Worm (Caenorhabditis elegans) whole organism, L4 larva: ENCODE measurements around the gene T28B11.1.

Experiments
- Y105C5A.15 ChIP-seq: fragments of 200-800 bp; sonication (Bioruptor generic); IDR thresholded peaks from 2 replicates; pipeline ENCODE4 v1.3.6; 2022; ENCODE audit warnings: missing genetic modification characterization, missing compliant biosample characterization
- Y48G9A.11 ChIP-seq: fragments of 200-800 bp; sonication (Bioruptor generic); IDR thresholded peaks from 2 replicates; pipeline ENCODE4 v1.3.6; 2022; ENCODE audit warnings: missing genetic modification reagents, missing genetic modification characterization, missing compliant biosample characterization
- Y5F2A.4 ChIP-seq: fragments of 200-800 bp; sonication (Bioruptor generic); optimal IDR thresholded peaks from 2 replicates; lab custom pipeline; 2018; ENCODE audit warnings: mild to moderate bottlenecking, missing genetic modification characterization, missing compliant biosample characterization
- ZK337.2 ChIP-seq: fragments of 200-800 bp; sonication (Bioruptor generic); IDR thresholded peaks from 2 replicates; pipeline ENCODE4 v1.3.6; 2022; ENCODE audit warnings: missing genetic modification reagents, missing genetic modification characterization, missing compliant biosample characterization
- ZK546.5 ChIP-seq, 2 experiments: sonication (generic microtip); optimal IDR thresholded peaks; 2 replicates each; lab custom pipeline; 2017; ENCODE audit warnings: missing biosample characterization in 2 of 2, missing genetic modification characterization in 2 of 2
- aly-2 ChIP-seq: sonication (generic microtip); optimal IDR thresholded peaks from 2 replicates; lab custom pipeline; 2018; ENCODE audit warnings: missing biosample characterization, missing genetic modification characterization
- attf-4 ChIP-seq: sonication (generic microtip); optimal IDR thresholded peaks from 3 replicates; lab custom pipeline; 2017; ENCODE audit warnings: missing biosample characterization, missing genetic modification characterization
- ceh-28 ChIP-seq: fragments of 150-350 bp; optimal IDR thresholded peaks from 2 replicates; lab custom pipeline; 2014; ENCODE audit warnings: missing biosample characterization, missing genetic modification reagents, missing genetic modification characterization
- ceh-32 ChIP-seq: sonication (generic microtip); optimal IDR thresholded peaks from 2 replicates; lab custom pipeline; 2016; ENCODE audit warnings: mild to moderate bottlenecking, missing genetic modification characterization, missing compliant biosample characterization; ENCODE audit not compliant: poor library complexity
- ceh-62 ChIP-seq: sonication (generic microtip); optimal IDR thresholded peaks from 2 replicates; lab custom pipeline; 2017; ENCODE audit warnings: missing biosample characterization, missing genetic modification characterization
- daf-12 ChIP-seq: fragments of 150-350 bp; optimal IDR thresholded peaks from 2 replicates; lab custom pipeline; 2014; ENCODE audit warnings: missing biosample characterization, missing genetic modification reagents, missing genetic modification characterization
- dmd-6 ChIP-seq: fragments of 200-800 bp; sonication (Bioruptor generic); IDR thresholded peaks from 2 replicates; pipeline ENCODE4 v1.3.6; 2022; ENCODE audit warnings: missing genetic modification reagents, missing genetic modification characterization, missing compliant biosample characterization
- dmd-8 ChIP-seq: fragments of 200-800 bp; sonication (Bioruptor generic); IDR thresholded peaks from 2 replicates; pipeline ENCODE4 v1.3.6; 2022; ENCODE audit warnings: missing genetic modification characterization, missing compliant biosample characterization
- dmd-9 ChIP-seq: fragments of 200-800 bp; sonication (Bioruptor generic); IDR thresholded peaks from 2 replicates; pipeline ENCODE4 v1.3.6; 2022; ENCODE audit warnings: missing genetic modification reagents, missing genetic modification characterization, missing compliant biosample characterization
- dve-1 ChIP-seq: sonication (generic microtip); optimal IDR thresholded peaks from 2 replicates; lab custom pipeline; 2017; ENCODE audit warnings: antibody characterized with exemption, mild to moderate bottlenecking, missing genetic modification characterization, missing compliant biosample characterization; ENCODE audit not compliant: insufficient read depth
- egl-43 ChIP-seq: fragments of 200-800 bp; sonication (Bioruptor generic); IDR thresholded peaks from 2 replicates; pipeline ENCODE4 v1.3.6; 2022; ENCODE audit warnings: missing genetic modification reagents, missing genetic modification characterization, missing compliant biosample characterization
- hif-1 ChIP-seq, 2 experiments: sonication (generic microtip); optimal IDR thresholded peaks; 2 replicates each; lab custom pipeline; 2016 to 2017; ENCODE audit warnings: missing compliant biosample characterization in 2 of 2, missing genetic modification characterization in 2 of 2, missing genetic modification reagents in 2 of 2, missing genotype in 2 of 2, mild to moderate bottlenecking in 1 of 2
- hlh-11 ChIP-seq: fragments of 200-800 bp; sonication (Bioruptor generic); optimal IDR thresholded peaks from 2 replicates; lab custom pipeline; 2018; ENCODE audit warnings: mild to moderate bottlenecking, missing genetic modification characterization, missing compliant biosample characterization
- hmg-1.1 ChIP-seq: fragments of 200-800 bp; sonication (Bioruptor generic); IDR thresholded peaks from 2 replicates; pipeline ENCODE4 v1.3.6; 2022; ENCODE audit warnings: missing genetic modification reagents, missing genetic modification characterization, missing compliant biosample characterization
- jun-1 ChIP-seq: fragments of 150-350 bp; optimal IDR thresholded peaks from 2 replicates; lab custom pipeline; 2014; ENCODE audit warnings: missing biosample characterization, missing genetic modification reagents, missing genetic modification characterization
- lim-7 ChIP-seq: fragments of 200-800 bp; sonication (Bioruptor generic); IDR thresholded peaks from 2 replicates; pipeline ENCODE4 v1.3.6; 2022; ENCODE audit warnings: missing genetic modification characterization, missing compliant biosample characterization
- lin-1 ChIP-seq: fragments of 200-800 bp; sonication (Bioruptor generic); IDR thresholded peaks from 2 replicates; pipeline ENCODE4 v1.3.6; 2022; ENCODE audit warnings: missing genetic modification reagents, missing genetic modification characterization, missing compliant biosample characterization
- lin-13 ChIP-seq: fragments of 150-350 bp; optimal IDR thresholded peaks from 2 replicates; lab custom pipeline; 2014; ENCODE audit warnings: missing biosample characterization, missing genetic modification reagents, missing genetic modification characterization
- lin-39 ChIP-seq: fragments of 150-350 bp; optimal IDR thresholded peaks from 2 replicates; lab custom pipeline; 2014; ENCODE audit warnings: missing biosample characterization, missing genetic modification reagents, missing genetic modification characterization
- lsy-2 ChIP-seq, 2 experiments: fragments of 150-350 bp in 1 of 2; sonication (generic microtip) in 1 of 2; optimal IDR thresholded peaks; 2 replicates each; lab custom pipeline; 2014 to 2017; ENCODE audit warnings: missing biosample characterization in 2 of 2, missing genetic modification characterization in 2 of 2
- madf-5 ChIP-seq, 2 experiments: fragments of 200-800 bp; sonication (Bioruptor generic); IDR thresholded peaks; 2 replicates each; pipeline ENCODE4 v1.3.6; 2022; ENCODE audit warnings: missing compliant biosample characterization in 2 of 2, missing genetic modification characterization in 2 of 2
- madf-9 ChIP-seq: fragments of 200-800 bp; sonication (Bioruptor generic); conservative IDR thresholded peaks from 2 replicates; pipeline ENCODE4 v1.3.6; 2022; ENCODE audit warnings: missing genetic modification reagents, missing genetic modification characterization, missing compliant biosample characterization
- mdt-29 ChIP-seq: fragments of 200-800 bp; sonication (Bioruptor generic); IDR thresholded peaks from 2 replicates; pipeline ENCODE4 v1.3.6; 2022; ENCODE audit warnings: missing genetic modification reagents, missing genetic modification characterization, missing compliant biosample characterization
- mes-2 ChIP-seq: sonication (generic microtip); optimal IDR thresholded peaks from 2 replicates; lab custom pipeline; 2016; ENCODE audit warnings: missing genotype, mild to moderate bottlenecking, missing genetic modification characterization, missing compliant biosample characterization; ENCODE audit not compliant: poor library complexity, severe bottlenecking
- mxl-2 ChIP-seq: fragments of 200-800 bp; sonication (Bioruptor generic); conservative IDR thresholded peaks from 2 replicates; pipeline ENCODE4 v1.3.6; 2022; ENCODE audit warnings: missing genetic modification reagents, missing genetic modification characterization, missing compliant biosample characterization
- mxl-3 ChIP-seq: fragments of 200-800 bp; sonication (Bioruptor generic); optimal IDR thresholded peaks from 2 replicates; lab custom pipeline; 2018; ENCODE audit warnings: mild to moderate bottlenecking, missing genetic modification characterization, missing compliant biosample characterization
- nhr-111 ChIP-seq: fragments of 200-800 bp; sonication (Bioruptor generic); optimal IDR thresholded peaks from 2 replicates; lab custom pipeline; 2018; ENCODE audit warnings: mild to moderate bottlenecking, missing genetic modification characterization, missing compliant biosample characterization
- nhr-41 ChIP-seq: fragments of 200-800 bp; sonication (Bioruptor generic); IDR thresholded peaks from 2 replicates; pipeline ENCODE4 v1.3.6; 2022; ENCODE audit warnings: missing genetic modification reagents, missing genetic modification characterization, missing compliant biosample characterization
- nhr-6 ChIP-seq: fragments of 150-350 bp; optimal IDR thresholded peaks from 2 replicates; lab custom pipeline; 2014; ENCODE audit warnings: missing biosample characterization, missing genetic modification characterization
- nhr-77 ChIP-seq: fragments of 150-350 bp; optimal IDR thresholded peaks from 2 replicates; lab custom pipeline; 2014; ENCODE audit warnings: missing biosample characterization, missing genetic modification characterization
- pha-4 ChIP-seq, 2 experiments: fragments of 150-350 bp in 1 of 2; fragments of 200-800 bp in 1 of 2; sonication (Bioruptor generic) in 1 of 2; IDR thresholded peaks in 1 of 2; optimal IDR thresholded peaks in 1 of 2; 2 replicates each; pipeline versions ENCODE4 v1.3.6 to Lab custom; 2014 to 2022; ENCODE audit warnings: missing genetic modification characterization in 2 of 2, missing genetic modification reagents in 2 of 2, missing biosample characterization in 1 of 2, missing compliant biosample characterization in 1 of 2
- php-3 ChIP-seq: fragments of 200-800 bp; sonication (Bioruptor generic); IDR thresholded peaks from 2 replicates; pipeline ENCODE4 v1.3.6; 2022; ENCODE audit warnings: missing genetic modification reagents, missing genetic modification characterization, missing compliant biosample characterization
- pqm-1 ChIP-seq: sonication (generic microtip); optimal IDR thresholded peaks from 2 replicates; lab custom pipeline; 2017; ENCODE audit warnings: missing biosample characterization, missing genetic modification characterization
- rbr-2 ChIP-seq: sonication (generic microtip); optimal IDR thresholded peaks from 2 replicates; lab custom pipeline; 2016; ENCODE audit warnings: missing genotype, missing genetic modification characterization, missing compliant biosample characterization
- saeg-2 ChIP-seq: fragments of 200-800 bp; sonication (Bioruptor generic); IDR thresholded peaks from 2 replicates; pipeline ENCODE4 v1.3.6; 2022; ENCODE audit warnings: missing genetic modification reagents, missing genetic modification characterization, missing compliant biosample characterization
- sdz-12 ChIP-seq: fragments of 200-800 bp; sonication (Bioruptor generic); optimal IDR thresholded peaks from 2 replicates; lab custom pipeline; 2018; ENCODE audit warnings: mild to moderate bottlenecking, missing genetic modification characterization, missing compliant biosample characterization
- set-16 ChIP-seq: fragments of 200-800 bp; sonication (Bioruptor generic); IDR thresholded peaks from 2 replicates; pipeline ENCODE4 v1.3.6; 2022; ENCODE audit warnings: missing genetic modification reagents, missing genetic modification characterization, missing compliant biosample characterization
- skn-1 ChIP-seq: fragments of 150-350 bp; optimal IDR thresholded peaks from 2 replicates; lab custom pipeline; 2014; ENCODE audit warnings: missing biosample characterization, missing genetic modification characterization
- tra-1 ChIP-seq: fragments of 200-800 bp; sonication (Bioruptor generic); IDR thresholded peaks from 2 replicates; pipeline ENCODE4 v1.3.6; 2022; ENCODE audit warnings: missing genetic modification reagents, missing genetic modification characterization, missing compliant biosample characterization
- vab-7 ChIP-seq: fragments of 200-800 bp; sonication (Bioruptor generic); IDR thresholded peaks from 2 replicates; pipeline ENCODE4 v1.3.6; 2022; ENCODE audit warnings: missing genetic modification reagents, missing genetic modification characterization, missing compliant biosample characterization
- zip-11 ChIP-seq: fragments of 200-800 bp; sonication (Bioruptor generic); IDR thresholded peaks from 2 replicates; pipeline ENCODE4 v1.3.6; 2022; ENCODE audit warnings: missing genetic modification characterization, missing compliant biosample characterization

T28B11.1 gene

ce11 chrV:10743649-10744048, 11.4 kb upstream of the T28B11.1 start, which contains the start of gene srj-22:
TSS of gene srj-22 (minus strand) at chrV:10743749.
- TF ChIP-seq hif-1 (tag; optimal IDR thresholded peaks at IDR 0.05; lab: Kevin White, UChicago), result no peak
- no peak for TF ChIP-seq hmg-1.1 (GFP tag; lab: Robert Waterston, UW)
- no peak for TF ChIP-seq ceh-62 (tag; lab: Kevin White, UChicago)
- TF ChIP-seq nhr-6, result no peak
- TF ChIP-seq saeg-2 (GFP tag; lab: Robert Waterston, UW), result no peak
- no peak for TF ChIP-seq lin-13
- no peak for TF ChIP-seq jun-1
- TF ChIP-seq Y105C5A.15, result no peak
- no peak for TF ChIP-seq hlh-11 (tag; lab: Kevin White, UChicago)
- no peak for TF ChIP-seq dmd-6 (GFP tag; lab: Robert Waterston, UW)
- TF ChIP-seq, all 104 proteins: peak for 0

DNA sequence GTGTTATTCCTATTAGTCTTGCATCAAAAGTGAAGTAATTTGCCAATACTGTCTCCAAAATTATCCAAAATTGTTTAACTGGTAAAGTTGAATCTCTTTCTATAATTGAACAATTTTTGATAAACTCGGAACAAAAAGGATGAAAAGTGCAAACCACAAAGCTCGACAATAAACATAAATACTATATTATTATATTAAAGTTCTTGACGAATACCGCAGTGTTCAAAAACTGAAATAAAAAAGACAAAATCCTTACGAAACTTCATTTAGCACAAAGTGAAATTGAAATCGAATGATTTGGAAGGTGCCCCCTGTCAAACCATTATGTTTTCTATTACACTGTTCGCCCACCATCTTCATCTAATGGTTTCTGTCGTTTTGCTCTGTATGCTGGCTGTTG, 9.1 kb upstream of the T28B11.1 start, which contains the start of gene ZC302.3:
Gene ZC302.3 (minus strand): TSS at position 101 of the 400 bp plus-strand sequence.
- TF ChIP-seq mes-2 (tag; lab: Kevin White, UChicago), result no peak
- TF ChIP-seq daf-12 (tag; lab: Kevin White, UChicago), result no peak
- TF ChIP-seq, all 104 proteins: peak for 0

DNA sequence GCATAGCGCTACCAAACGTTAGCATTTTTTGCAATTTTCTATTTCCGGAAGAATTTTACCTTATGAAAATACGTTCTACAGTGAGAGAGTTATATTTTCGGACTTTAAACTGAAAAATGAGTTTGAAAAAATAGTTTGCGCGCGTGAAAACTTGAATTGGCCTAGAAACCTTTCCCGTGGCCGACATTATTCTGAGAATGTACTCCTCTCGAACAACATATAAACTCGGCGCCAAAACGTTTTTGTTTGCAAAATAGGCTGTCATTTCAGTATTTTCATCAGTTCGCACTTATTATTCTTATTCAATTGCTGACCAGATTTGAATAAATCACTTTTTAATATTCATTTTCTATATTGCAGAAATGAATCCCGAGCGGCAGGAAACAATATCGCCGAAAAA, 4.5 kb upstream of the T28B11.1 start, which contains the start of the genes mre-11 and wdr-5.3:
Gene mre-11 (minus strand): TSS at position 113 of the 400 bp plus-strand sequence.
Gene wdr-5.3 (plus strand): TSS at position 361 of the 400 bp plus-strand sequence.
- TF ChIP-seq nhr-6 (peak; percentile 65), vab-7 (no peak), php-3 (GFP tag; lab: Robert Waterston, UW) (no peak), hlh-11 (tag; lab: Kevin White, UChicago) (peak; percentile 42), skn-1 (tag; lab: Kevin White, UChicago) (no peak), dmd-6 (GFP tag; lab: Robert Waterston, UW) (no peak; the same call in 1 of the 2 replicates), lsy-2 (tag; optimal IDR thresholded peaks at IDR 0.05; lab: Kevin White, UChicago) (no peak), lim-7 (GFP tag; lab: Robert Waterston, UW) (no peak), mdt-29 (no peak), lin-39 (tag; lab: Kevin White, UChicago) (no peak), Y5F2A.4 (GFP tag; lab: Kevin White, UChicago) (no peak), ZK337.2 (GFP tag; lab: Robert Waterston, UW) (peak; percentile 74), lin-13 (no peak), Y105C5A.15 (no peak), sdz-12 (GFP tag; lab: Kevin White, UChicago) (no peak), pqm-1 (tag; lab: Kevin White, UChicago) (no peak), madf-5 (GFP tag; IDR thresholded peaks at IDR 0.05; lab: Robert Waterston, UW) (no peak), nhr-77 (no peak), attf-4 (no peak), rbr-2 (tag; lab: Kevin White, UChicago) (peak; percentile 7), set-16 (GFP tag; lab: Robert Waterston, UW) (no peak), nhr-41 (no peak), mxl-2 (GFP tag; lab: Robert Waterston, UW) (no peak), ceh-28 (no peak), madf-9 (GFP tag; lab: Robert Waterston, UW) (no peak), hmg-1.1 (GFP tag; lab: Robert Waterston, UW) (no peak), egl-43 (no peak), mxl-3 (GFP tag; lab: Kevin White, UChicago) (peak; percentile 4), nhr-111 (no peak), aly-2 (no peak), zip-11 (GFP tag; lab: Robert Waterston, UW) (no peak), tra-1 (GFP tag; lab: Robert Waterston, UW) (no peak), Y48G9A.11 (no peak), pha-4 (GFP tag; IDR thresholded peaks at IDR 0.05; lab: Robert Waterston, UW) (no peak), pha-4 (tag; optimal IDR thresholded peaks at IDR 0.05; lab: Kevin White, UChicago) (no peak), ceh-32 (tag; lab: Kevin White, UChicago) (no peak), dmd-8 (no peak), dmd-9 (GFP tag; lab: Robert Waterston, UW) (0 out of 2 replicates have a peak, but pooled peaks have one; percentile 26), dve-1 (tag; lab: Kevin White, UChicago) (no peak), ZK546.5 (tag; optimal IDR thresholded peaks at IDR 0.05; lab: Kevin White, UChicago) (no peak), lin-1 (GFP tag; lab: Robert Waterston, UW) (no peak)
